Fruit fly (Drosophila melanogaster) whole organism, embryonic: ENCODE results near the gene janB.

Source experiments
- ATbp ChIP-seq: fragments of 200-800 bp; sonication (Bioruptor generic); optimal IDR thresholded peaks from 2 replicates; lab custom pipeline; 2017; ENCODE audit warnings: missing biosample characterization, mild to moderate bottlenecking, missing genetic modification characterization, missing genetic modification reagents
- Atf-2 ChIP-seq: fragments of 200-800 bp; sonication (Bioruptor generic); optimal IDR thresholded peaks from 2 replicates; lab custom pipeline; 2016; ENCODE audit warnings: missing biosample characterization, missing genetic modification characterization
- CG11085 ChIP-seq: fragments of 200-800 bp; sonication (Bioruptor generic); IDR thresholded peaks from 2 replicates; pipeline ENCODE4 v1.3.6; 2022; ENCODE audit warnings: missing biosample characterization, missing genetic modification characterization
- CG12942 ChIP-seq: fragments of 200-800 bp; sonication (Bioruptor generic); optimal IDR thresholded peaks from 3 replicates; lab custom pipeline; 2016; ENCODE audit warnings: missing biosample characterization, missing genetic modification characterization
- CG14014 ChIP-seq: fragments of 200-800 bp; sonication (Bioruptor generic); IDR thresholded peaks from 2 replicates; pipeline ENCODE4 v1.3.6; 2022; ENCODE audit warnings: missing biosample characterization, missing genetic modification characterization
- CG14050 ChIP-seq: fragments of 200-800 bp; sonication (Bioruptor generic); IDR thresholded peaks from 3 replicates; pipeline ENCODE4 v1.3.6; 2022; ENCODE audit warnings: missing biosample characterization, missing genetic modification characterization
- CG1529 ChIP-seq: fragments of 200-800 bp; sonication (Bioruptor generic); optimal IDR thresholded peaks from 3 replicates; lab custom pipeline; 2018; ENCODE audit warnings: missing biosample characterization, missing genetic modification characterization
- CG16813 ChIP-seq: fragments of 200-800 bp; sonication (Bioruptor generic); IDR thresholded peaks from 3 replicates; pipeline ENCODE4 v1.3.6; 2022; ENCODE audit warnings: missing biosample characterization, missing genetic modification characterization; ENCODE audit not compliant: partially characterized antibody
- CG17912 ChIP-seq: fragments of 200-800 bp; sonication (Bioruptor generic); optimal IDR thresholded peaks from 2 replicates; lab custom pipeline; 2018; ENCODE audit warnings: missing biosample characterization, mild to moderate bottlenecking, missing genetic modification characterization
- CG2678 ChIP-seq: fragments of 200-800 bp; sonication (Bioruptor generic); optimal IDR thresholded peaks from 3 replicates; lab custom pipeline; 2019; ENCODE audit warnings: missing biosample characterization, mild to moderate bottlenecking, missing genetic modification characterization, moderate library complexity
- CG32772 ChIP-seq: fragments of 200-800 bp; sonication (Bioruptor generic); IDR thresholded peaks from 2 replicates; pipeline ENCODE4 v1.3.6; 2022; ENCODE audit warnings: missing biosample characterization, missing genetic modification characterization
- Eip74EF ChIP-seq, 2 experiments: fragments of 200-800 bp in 1 of 2; fragments of >200 bp in 1 of 2; sonication (Bioruptor generic) in 1 of 2; optimal IDR thresholded peaks; 2 replicates each; lab custom pipeline; 2017 to 2019; ENCODE audit warnings: missing biosample characterization in 2 of 2, missing genetic modification characterization in 2 of 2, mild to moderate bottlenecking in 1 of 2, moderate library complexity in 1 of 2
- Gug ChIP-seq: fragments of 200-800 bp; sonication (Bioruptor generic); IDR thresholded peaks from 4 replicates; pipeline ENCODE4 v1.3.6; 2022; ENCODE audit warnings: missing biosample characterization, missing genetic modification characterization
- H2.0 ChIP-seq: fragments of 200-800 bp; sonication (Bioruptor generic); IDR thresholded peaks from 2 replicates; pipeline ENCODE4 v1.3.6; 2022; ENCODE audit warnings: missing biosample characterization, missing genetic modification characterization
- HLHmδ ChIP-seq: fragments of 200-800 bp; sonication (Bioruptor generic); optimal IDR thresholded peaks from 2 replicates; lab custom pipeline; 2018; ENCODE audit warnings: missing biosample characterization, mild to moderate bottlenecking, missing genetic modification characterization, moderate library complexity
- Hmx ChIP-seq: fragments of 200-800 bp; sonication (Bioruptor generic); optimal IDR thresholded peaks from 2 replicates; lab custom pipeline; 2016; ENCODE audit warnings: missing biosample characterization, missing genetic modification characterization
- Nf-YB ChIP-seq: fragments of 200-800 bp; sonication (Bioruptor generic); optimal IDR thresholded peaks from 3 replicates; lab custom pipeline; 2019; ENCODE audit warnings: missing biosample characterization, mild to moderate bottlenecking, missing genetic modification characterization, moderate library complexity
- NfI ChIP-seq: fragments of 200-800 bp; sonication (Bioruptor generic); optimal IDR thresholded peaks from 3 replicates; lab custom pipeline; 2018; ENCODE audit warnings: missing biosample characterization, mild to moderate bottlenecking, missing genetic modification characterization, moderate library complexity
- Spps ChIP-seq: fragments of 200-800 bp; sonication (Bioruptor generic); optimal IDR thresholded peaks from 2 replicates; lab custom pipeline; 2018; ENCODE audit warnings: missing biosample characterization, mild to moderate bottlenecking, missing genetic modification characterization
- TFAM ChIP-seq: fragments of 200-800 bp; sonication (Bioruptor generic); optimal IDR thresholded peaks from 2 replicates; lab custom pipeline; 2017; ENCODE audit warnings: missing biosample characterization, missing genetic modification characterization, inconsistent platforms
- Vsx1 ChIP-seq: fragments of 200-800 bp; sonication (Bioruptor generic); optimal IDR thresholded peaks from 2 replicates; lab custom pipeline; 2017; ENCODE audit warnings: missing biosample characterization, mild to moderate bottlenecking, missing genetic modification characterization, missing genetic modification reagents
- ac ChIP-seq: fragments of 200-800 bp; sonication (Bioruptor generic); optimal IDR thresholded peaks from 3 replicates; lab custom pipeline; 2017; ENCODE audit warnings: missing biosample characterization, mild to moderate bottlenecking, missing genetic modification characterization
- al ChIP-seq: fragments of 200-800 bp; sonication (Bioruptor generic); IDR thresholded peaks from 2 replicates; pipeline ENCODE4 v1.3.6; 2022; ENCODE audit warnings: missing biosample characterization, missing genetic modification characterization
- bab2 ChIP-seq: fragments of 200-800 bp; sonication (Bioruptor generic); optimal IDR thresholded peaks from 2 replicates; lab custom pipeline; 2016; ENCODE audit warnings: missing biosample characterization, missing genetic modification characterization
- crp ChIP-seq, 2 experiments: fragments of 200-800 bp; sonication (Bioruptor generic); optimal IDR thresholded peaks; 2 replicates in 1 of 2; 3 replicates in 1 of 2; lab custom pipeline; 2017; ENCODE audit warnings: missing biosample characterization in 2 of 2, missing genetic modification characterization in 2 of 2, mild to moderate bottlenecking in 1 of 2, moderate library complexity in 1 of 2
- cwo ChIP-seq: fragments of 200-800 bp; sonication (Bioruptor generic); optimal IDR thresholded peaks from 3 replicates; lab custom pipeline; 2017; ENCODE audit warnings: missing biosample characterization, missing genetic modification characterization, mild to moderate bottlenecking, moderate library complexity, missing genetic modification reagents
- dimm ChIP-seq: fragments of 200-800 bp; sonication (Bioruptor generic); IDR thresholded peaks from 2 replicates; pipeline ENCODE4 v1.3.6; 2022; ENCODE audit warnings: missing biosample characterization, missing genetic modification characterization
- dm ChIP-seq: fragments of 200-800 bp; sonication (Bioruptor generic); optimal IDR thresholded peaks from 3 replicates; lab custom pipeline; 2016; ENCODE audit warnings: missing biosample characterization, missing genetic modification characterization
- dmrt11E ChIP-seq: fragments of 200-800 bp; sonication (Bioruptor generic); optimal IDR thresholded peaks from 3 replicates; lab custom pipeline; 2018; ENCODE audit warnings: missing biosample characterization, mild to moderate bottlenecking, missing genetic modification characterization, moderate library complexity
- dysf ChIP-seq: fragments of 200-800 bp; sonication (Bioruptor generic); IDR thresholded peaks from 3 replicates; pipeline ENCODE4 v1.3.6; 2022; ENCODE audit warnings: missing biosample characterization, missing genetic modification characterization
- eve ChIP-seq, 2 experiments: fragments of >200 bp; optimal IDR thresholded peaks; 2 replicates each; lab custom pipeline; 2017; ENCODE audit warnings: missing biosample characterization in 2 of 2, missing genetic modification characterization in 2 of 2
- grau ChIP-seq: fragments of 200-800 bp; optimal IDR thresholded peaks from 3 replicates; lab custom pipeline; 2019; ENCODE audit warnings: missing biosample characterization, mild to moderate bottlenecking, missing genetic modification characterization, moderate library complexity
- gsb ChIP-seq: fragments of 200-800 bp; sonication (Bioruptor generic); IDR thresholded peaks from 2 replicates; pipeline ENCODE4 v1.3.6; 2022; ENCODE audit warnings: missing biosample characterization, missing genetic modification characterization
- h ChIP-seq: fragments of >200 bp; optimal IDR thresholded peaks from 2 replicates; lab custom pipeline; 2017
- kah ChIP-seq: fragments of 200-800 bp; sonication (Bioruptor generic); optimal IDR thresholded peaks from 2 replicates; lab custom pipeline; 2018; ENCODE audit warnings: missing biosample characterization, mild to moderate bottlenecking, missing genetic modification characterization
- lilli ChIP-seq: fragments of 200-800 bp; sonication (Bioruptor generic); optimal IDR thresholded peaks from 3 replicates; lab custom pipeline; 2016; ENCODE audit warnings: missing biosample characterization, missing genetic modification characterization
- lola ChIP-seq, 3 experiments: fragments of >200 bp in 2 of 3; fragments of 200-800 bp in 1 of 3; sonication (Bioruptor generic) in 1 of 3; optimal IDR thresholded peaks; 2 replicates each; lab custom pipeline; 2017 to 2019; ENCODE audit warnings: missing biosample characterization in 3 of 3, missing genetic modification characterization in 3 of 3, mild to moderate bottlenecking in 1 of 3, moderate library complexity in 1 of 3
- mam ChIP-seq: fragments of 200-800 bp; sonication (Bioruptor generic); optimal IDR thresholded peaks from 3 replicates; lab custom pipeline; 2016; ENCODE audit warnings: missing biosample characterization, missing genetic modification characterization
- nmo ChIP-seq: fragments of 200-800 bp; sonication (Bioruptor generic); optimal IDR thresholded peaks from 2 replicates; lab custom pipeline; 2018; ENCODE audit warnings: missing biosample characterization, mild to moderate bottlenecking, missing genetic modification characterization, moderate library complexity
- odd ChIP-seq: fragments of 200-800 bp; sonication (Bioruptor generic); optimal IDR thresholded peaks from 2 replicates; lab custom pipeline; 2017; ENCODE audit warnings: missing biosample characterization, mild to moderate bottlenecking, missing genetic modification characterization
- pb ChIP-seq: fragments of 200-800 bp; sonication (Bioruptor generic); optimal IDR thresholded peaks from 3 replicates; lab custom pipeline; 2016; ENCODE audit warnings: missing biosample characterization, missing genetic modification characterization
- pho ChIP-seq: fragments of 200-800 bp; sonication (Bioruptor generic); optimal IDR thresholded peaks from 2 replicates; lab custom pipeline; 2016; ENCODE audit warnings: missing biosample characterization, missing genetic modification characterization
- pros ChIP-seq: fragments of 200-800 bp; sonication (Bioruptor generic); optimal IDR thresholded peaks from 3 replicates; lab custom pipeline; 2019; ENCODE audit warnings: missing biosample characterization, mild to moderate bottlenecking, missing genetic modification characterization, moderate library complexity
- scrt ChIP-seq: fragments of 200-800 bp; sonication (Bioruptor generic); optimal IDR thresholded peaks from 2 replicates; lab custom pipeline; 2018; ENCODE audit warnings: missing biosample characterization, mild to moderate bottlenecking, missing genetic modification characterization, moderate library complexity
- sna ChIP-seq: fragments of 200-800 bp; sonication (Bioruptor generic); IDR thresholded peaks from 2 replicates; pipeline ENCODE4 v1.3.6; 2022; ENCODE audit warnings: missing biosample characterization, missing genetic modification characterization; ENCODE audit not compliant: partially characterized antibody
- stc ChIP-seq: fragments of 200-800 bp; sonication (Bioruptor generic); IDR thresholded peaks from 2 replicates; pipeline ENCODE4 v1.3.6; 2022; ENCODE audit warnings: missing biosample characterization, missing genetic modification characterization
- tna ChIP-seq: fragments of 200-800 bp; sonication (Bioruptor generic); IDR thresholded peaks from 2 replicates; pipeline ENCODE4 v1.3.6; 2022; ENCODE audit warnings: missing biosample characterization, missing genetic modification characterization; ENCODE audit not compliant: partially characterized antibody
- trh ChIP-seq: fragments of 200-800 bp; sonication (Bioruptor generic); optimal IDR thresholded peaks from 2 replicates; lab custom pipeline; 2016; ENCODE audit warnings: missing biosample characterization, missing genetic modification characterization
- zen ChIP-seq: fragments of 200-800 bp; sonication (Bioruptor generic); optimal IDR thresholded peaks from 3 replicates; lab custom pipeline; 2018; ENCODE audit warnings: missing biosample characterization, mild to moderate bottlenecking, missing genetic modification characterization, moderate library complexity
- zf30C ChIP-seq: fragments of 200-800 bp; sonication (Bioruptor generic); optimal IDR thresholded peaks from 3 replicates; lab custom pipeline; 2018; ENCODE audit warnings: missing biosample characterization, mild to moderate bottlenecking, missing genetic modification characterization

janB gene

dm6 chr3R:30052455-30053046, 14.0 kb upstream of the janB start, which contains the start of gene Jasper (continued):
- no peak for TF ChIP-seq mam (GFP tag; lab: Kevin White, UChicago)
- no peak for TF ChIP-seq CG1529
- TF ChIP-seq H2.0 (GFP tag; lab: Robert Waterston, UW): no peak
- no peak for TF ChIP-seq Vsx1 (GFP tag; lab: Kevin White, UChicago)
- no peak for TF ChIP-seq TFAM
- peak; percentile 8 for TF ChIP-seq zen (tag; lab: Kevin White, UChicago)
- no peak for TF ChIP-seq Hmx (GFP tag; lab: Kevin White, UChicago)
- TF ChIP-seq Gug (GFP tag; lab: Robert Waterston, UW): no peak
- TF ChIP-seq CG12942 (GFP tag; lab: Kevin White, UChicago): no peak
- TF ChIP-seq crp (GFP tag; optimal IDR thresholded peaks at IDR 0.05; lab: Kevin White, UChicago): no peak
- no peak for TF ChIP-seq ATbp (GFP tag; lab: Kevin White, UChicago)
- no peak for TF ChIP-seq pros (GFP tag; lab: Kevin White, UChicago)
- no peak for TF ChIP-seq ac (GFP tag; lab: Kevin White, UChicago)
- no peak for TF ChIP-seq tna (GFP tag; lab: Robert Waterston, UW)
- TF ChIP-seq scrt: no peak
- peak; percentile 16 for TF ChIP-seq grau
- no peak for TF ChIP-seq al (GFP tag; lab: Robert Waterston, UW)
- TF ChIP-seq pb (GFP tag; lab: Kevin White, UChicago): no peak
- TF ChIP-seq stc (GFP tag; lab: Robert Waterston, UW): no peak
- TF ChIP-seq cwo (GFP tag; lab: Kevin White, UChicago): no peak
- TF ChIP-seq CG32772 (GFP tag; lab: Robert Waterston, UW): no peak
- TF ChIP-seq nmo (GFP tag; lab: Kevin White, UChicago): peak; percentile 56
- no peak for TF ChIP-seq kah (GFP tag; lab: Kevin White, UChicago)
- TF ChIP-seq h (lab: Kevin White, UChicago): no peak
- 0 out of 3 replicates have a peak, but pooled peaks have one; percentile 42 for TF ChIP-seq CG16813
- no peak for TF ChIP-seq zf30C (GFP tag; lab: Kevin White, UChicago)
- no peak for TF ChIP-seq Atf-2 (GFP tag; lab: Kevin White, UChicago)
- no peak for TF ChIP-seq CG14014 (GFP tag; lab: Robert Waterston, UW)
- peak; percentile 53 for TF ChIP-seq lilli (GFP tag; lab: Kevin White, UChicago)
- no peak for TF ChIP-seq eve (GFP tag; optimal IDR thresholded peaks at IDR 0.05; lab: Kevin White, UChicago)
- TF ChIP-seq HLHmδ (GFP tag; lab: Kevin White, UChicago): no peak
- TF ChIP-seq gsb (GFP tag; lab: Robert Waterston, UW): no peak
- peak; percentile 14 for TF ChIP-seq dm (GFP tag; lab: Kevin White, UChicago)
- TF ChIP-seq sna (GFP tag; lab: Robert Waterston, UW): no peak
- TF ChIP-seq CG14050: no peak
- TF ChIP-seq trh: no peak
- no peak for TF ChIP-seq odd (GFP tag; lab: Kevin White, UChicago)
- no peak for TF ChIP-seq Eip74EF (GFP tag; optimal IDR thresholded peaks at IDR 0.05; lab: Kevin White, UChicago)
- TF ChIP-seq NfI (GFP tag; lab: Kevin White, UChicago): peak; percentile 10
- TF ChIP-seq Nf-YB (GFP tag; lab: Kevin White, UChicago): no peak
- no peak for TF ChIP-seq CG11085 (GFP tag; lab: Robert Waterston, UW)
- TF ChIP-seq dimm (GFP tag; lab: Robert Waterston, UW): no peak
- TF ChIP-seq bab2 (GFP tag; lab: Kevin White, UChicago): no peak
- TF ChIP-seq dysf (GFP tag; lab: Robert Waterston, UW): no peak
- no peak for TF ChIP-seq CG2678 (tag; lab: Kevin White, UChicago)
- TF ChIP-seq lola (GFP tag; optimal IDR thresholded peaks at IDR 0.05; lab: Kevin White, UChicago): no peak
- TF ChIP-seq CG17912 (GFP tag; lab: Kevin White, UChicago): peak; percentile 60
- TF ChIP-seq pho (GFP tag; lab: Kevin White, UChicago): no peak
- TF ChIP-seq dmrt11E (tag; lab: Kevin White, UChicago): no peak
- TF ChIP-seq Spps (tag; lab: Kevin White, UChicago): no peak
